Worm (Caenorhabditis elegans) whole organism, late embryonic: ENCODE results near the gene F56C3.3.
"Not testable (repeated sequence)": the region's sequence is repeated elsewhere in the genome, so short reads cannot be mapped to it uniquely, and the experiment has no call there.

Experiments used
- dve-1 ChIP-seq: sonication (generic microtip); optimal IDR thresholded peaks from 2 replicates; lab custom pipeline; 2017; ENCODE audit warnings: antibody characterized with exemption, mild to moderate bottlenecking, missing genetic modification characterization, missing compliant biosample characterization
- elt-2 ChIP-seq: sonication (generic microtip); optimal IDR thresholded peaks from 2 replicates; lab custom pipeline; 2016; ENCODE audit warnings: missing genetic modification reagents, missing genetic modification characterization, missing compliant biosample characterization
- nhr-11 ChIP-seq: fragments of 150-350 bp; optimal IDR thresholded peaks from 2 replicates; lab custom pipeline; 2014; ENCODE audit warnings: missing biosample characterization, missing genetic modification characterization
- odd-2 ChIP-seq: sonication (generic microtip); optimal IDR thresholded peaks from 2 replicates; lab custom pipeline; 2017; ENCODE audit warnings: antibody characterized with exemption, mild to moderate bottlenecking, missing genetic modification characterization, missing compliant biosample characterization
- ref-2 ChIP-seq: sonication (generic microtip); optimal IDR thresholded peaks from 2 replicates; lab custom pipeline; 2016; ENCODE audit warnings: missing genetic modification characterization, missing compliant biosample characterization
- sdc-2 ChIP-seq: sonication (generic microtip); optimal IDR thresholded peaks from 2 replicates; lab custom pipeline; 2016; ENCODE audit warnings: missing genotype, missing genetic modification characterization, missing compliant biosample characterization
- sox-2 ChIP-seq: fragments of 200-800 bp; sonication (Bioruptor generic); IDR thresholded peaks from 2 replicates; pipeline ENCODE4 v1.3.6; 2022; ENCODE audit warnings: missing genetic modification reagents, missing genetic modification characterization, missing compliant biosample characterization
- tbx-2 ChIP-seq: sonication (generic microtip); optimal IDR thresholded peaks from 2 replicates; lab custom pipeline; 2016; ENCODE audit warnings: missing genetic modification characterization, missing compliant biosample characterization
- unc-55 ChIP-seq: sonication (generic microtip); optimal IDR thresholded peaks from 2 replicates; lab custom pipeline; 2017; ENCODE audit warnings: missing biosample characterization, missing genetic modification reagents, missing genetic modification characterization

ce11 chrX:1403444-1403843 lies 45.2 kb upstream of the F56C3.3 start, which contains the start of gene ZK402.2:
- not testable (repeated sequence) for TF ChIP-seq tbx-2 (tag; lab: Kevin White, UChicago); sdc-2 (tag; lab: Kevin White, UChicago); ref-2 (tag; lab: Kevin White, UChicago); odd-2 (tag; lab: Kevin White, UChicago); unc-55 (GFP tag; lab: Kevin White, UChicago); dve-1 (tag; lab: Kevin White, UChicago); sox-2 (GFP tag; lab: Robert Waterston, UW); nhr-11; elt-2 (tag; lab: Kevin White, UChicago)
